Worm (Caenorhabditis elegans) whole organism, early embryonic: ENCODE data around the gene K09F6.7.

Experiments used
- B0310.2 ChIP-seq: sonication (generic microtip); optimal IDR thresholded peaks from 2 replicates; lab custom pipeline; 2016; ENCODE audit warnings: mild to moderate bottlenecking, missing genetic modification characterization, missing compliant biosample characterization
- F13C5.2 ChIP-seq: sonication (generic microtip); optimal IDR thresholded peaks from 2 replicates; lab custom pipeline; 2017; ENCODE audit warnings: mild to moderate bottlenecking, missing genetic modification characterization, inconsistent platforms, missing compliant biosample characterization
- aly-1 ChIP-seq: sonication (generic microtip); optimal IDR thresholded peaks from 2 replicates; lab custom pipeline; 2016; ENCODE audit warnings: missing genetic modification characterization, missing compliant biosample characterization
- ama-1 ChIP-seq: fragments of 150-350 bp; optimal IDR thresholded peaks from 2 replicates; lab custom pipeline; 2014
- ceh-13 ChIP-seq: fragments of 200-800 bp; sonication (Bioruptor generic); optimal IDR thresholded peaks from 2 replicates; lab custom pipeline; 2018; ENCODE audit warnings: mild to moderate bottlenecking, missing genetic modification characterization, missing compliant biosample characterization
- ceh-36 ChIP-seq: sonication (generic microtip); optimal IDR thresholded peaks from 2 replicates; lab custom pipeline; 2016; ENCODE audit warnings: missing genetic modification characterization, inconsistent platforms, missing compliant biosample characterization
- ets-7 ChIP-seq: sonication (generic microtip); optimal IDR thresholded peaks from 2 replicates; lab custom pipeline; 2016; ENCODE audit warnings: missing genotype, missing genetic modification characterization, missing compliant biosample characterization
- flt-1 ChIP-seq: fragments of 200-800 bp; sonication (Bioruptor generic); IDR thresholded peaks from 2 replicates; pipeline ENCODE4 v1.3.6; 2022; ENCODE audit warnings: missing genetic modification characterization, missing compliant biosample characterization
- hmbx-1 ChIP-seq: sonication (generic microtip); optimal IDR thresholded peaks from 2 replicates; lab custom pipeline; 2016; ENCODE audit warnings: mild to moderate bottlenecking, missing genetic modification characterization, missing compliant biosample characterization
- hmg-4 ChIP-seq: fragments of 200-800 bp; sonication (Bioruptor generic); optimal IDR thresholded peaks from 2 replicates; lab custom pipeline; 2018; ENCODE audit warnings: mild to moderate bottlenecking, missing genetic modification characterization, missing compliant biosample characterization
- hnd-1 ChIP-seq: sonication (generic microtip); optimal IDR thresholded peaks from 2 replicates; lab custom pipeline; 2016; ENCODE audit warnings: missing genetic modification characterization, missing compliant biosample characterization
- pes-1 ChIP-seq: fragments of 200-800 bp; sonication (Bioruptor generic); IDR thresholded peaks from 2 replicates; pipeline ENCODE4 v1.3.6; 2022; ENCODE audit warnings: missing genetic modification reagents, missing genetic modification characterization, missing compliant biosample characterization
- scrt-1 ChIP-seq: fragments of 200-800 bp; sonication (Bioruptor generic); IDR thresholded peaks from 2 replicates; pipeline ENCODE4 v1.3.6; 2022; ENCODE audit warnings: missing genetic modification characterization, missing compliant biosample characterization
- sea-1 ChIP-seq: fragments of 200-800 bp; sonication (Bioruptor generic); conservative IDR thresholded peaks from 2 replicates; pipeline ENCODE4 v1.3.6; 2022; ENCODE audit warnings: missing genetic modification characterization, missing compliant biosample characterization
- tbx-11 ChIP-seq: fragments of 200-800 bp; sonication (Bioruptor generic); IDR thresholded peaks from 2 replicates; pipeline ENCODE4 v1.3.6; 2022; ENCODE audit warnings: missing genetic modification characterization, missing compliant biosample characterization
- tbx-37 ChIP-seq: fragments of 200-800 bp; sonication (Bioruptor generic); conservative IDR thresholded peaks from 2 replicates; pipeline ENCODE4 v1.3.6; 2022; ENCODE audit warnings: missing genetic modification reagents, missing genetic modification characterization, missing compliant biosample characterization
- tra-4 ChIP-seq: sonication (generic microtip); optimal IDR thresholded peaks from 2 replicates; lab custom pipeline; 2017; ENCODE audit warnings: missing genetic modification characterization, missing compliant biosample characterization

Gene K09F6.7

DNA sequence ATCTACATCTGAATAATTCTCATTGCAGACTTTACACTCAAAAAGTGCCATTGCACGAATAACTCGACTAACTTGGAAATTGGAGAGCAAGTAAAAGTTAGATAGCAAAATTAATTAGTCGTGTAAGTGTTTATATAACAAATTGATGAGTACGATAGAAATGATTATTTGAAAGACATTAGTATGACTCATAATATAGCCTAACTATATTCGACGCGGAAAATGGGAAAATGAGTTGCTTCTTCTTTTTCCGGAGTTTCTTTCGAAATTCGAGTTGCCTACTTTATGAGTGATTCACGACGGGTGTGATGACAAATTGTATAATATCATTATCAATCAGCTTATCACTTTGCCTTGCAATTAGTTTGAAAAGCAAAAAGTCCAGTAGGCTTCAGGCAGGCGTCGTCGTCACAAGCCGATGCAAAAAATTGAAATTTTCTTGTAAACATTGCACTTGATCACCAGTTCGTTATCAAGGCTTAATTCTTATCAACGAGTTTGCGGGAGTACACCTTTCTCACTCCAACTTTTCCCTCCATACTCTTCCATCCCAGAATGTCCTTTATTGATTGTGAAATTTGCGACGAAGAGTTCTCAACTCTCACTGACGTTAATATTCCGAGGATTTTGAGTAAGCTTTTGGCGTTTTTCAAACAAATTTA lies 31.1 kb upstream of the K09F6.7 start, which contains the start of the genes ZK1240.6 and ZK1240.2:
Gene ZK1240.6 (minus strand): TSS at position 51 of the 662 bp plus-strand sequence.
Gene ZK1240.2 (plus strand): TSS at position 520 of the 662 bp plus-strand sequence.
- TF ChIP-seq ets-7, result no peak
- TF ChIP-seq B0310.2, result no peak
- TF ChIP-seq flt-1 (GFP tag; lab: Robert Waterston, UW), result no peak

DNA sequence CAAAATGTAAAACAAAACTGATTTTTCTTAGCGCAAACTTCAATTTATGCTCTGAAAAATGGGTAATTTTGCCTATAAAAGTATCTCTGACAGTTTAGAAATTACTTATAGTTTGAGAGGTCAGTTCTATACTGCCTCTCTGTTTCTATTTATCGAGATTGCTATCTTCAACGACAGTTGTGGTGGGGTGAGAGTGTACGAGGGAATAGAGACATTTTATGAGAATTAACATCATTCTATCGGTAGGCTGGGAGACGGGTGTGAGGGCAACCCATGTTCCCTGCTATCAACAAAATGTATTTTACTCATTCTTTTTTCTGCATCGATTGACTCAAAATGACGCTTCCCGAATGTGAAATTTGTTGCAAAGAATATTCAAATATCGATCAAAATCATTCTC lies 28.2 kb upstream of the K09F6.7 start, which contains the start of gene ZK1240.3:
Gene ZK1240.3 (plus strand): TSS at position 238 of the 400 bp plus-strand sequence.
- TF ChIP-seq tbx-11 (GFP tag; lab: Robert Waterston, UW) (no peak), B0310.2 (no peak), hmbx-1 (tag; lab: Kevin White, UChicago) (no peak), tra-4 (tag; lab: Kevin White, UChicago) (no peak), ama-1 (no peak)

DNA sequence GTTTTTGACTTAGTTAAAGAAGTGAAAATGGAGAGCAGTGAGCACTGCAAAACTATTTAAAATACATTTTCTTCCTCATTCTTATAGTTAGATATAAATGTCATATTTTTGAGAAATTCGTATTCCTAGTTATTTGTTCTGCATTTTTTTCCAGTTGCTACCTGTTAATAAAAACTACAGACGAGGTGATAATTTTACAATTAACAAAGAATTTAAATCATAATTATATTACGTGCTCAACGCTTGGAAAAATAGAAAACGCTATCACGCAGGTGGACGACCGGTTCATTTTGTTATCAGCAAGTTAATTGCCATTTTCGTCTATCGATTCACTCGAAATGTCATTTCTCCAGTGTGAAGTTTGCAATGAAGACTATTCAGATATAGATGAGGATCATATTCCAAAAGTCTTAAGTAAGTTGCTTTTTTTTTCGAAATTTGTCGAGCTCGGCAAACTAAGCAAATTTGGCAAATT lies 26.0 kb upstream of the K09F6.7 start, which contains the start of the genes ZK1240.5 and ZK1240.9:
Gene ZK1240.5 (minus strand): TSS at position 51 of the 475 bp plus-strand sequence.
Gene ZK1240.9 (plus strand): TSS at position 307 of the 475 bp plus-strand sequence.
- TF ChIP-seq hnd-1, result no peak
- TF ChIP-seq F13C5.2, result no peak
- TF ChIP-seq ceh-13 (GFP tag; lab: Kevin White, UChicago), result no peak
- no peak for TF ChIP-seq tbx-37

DNA sequence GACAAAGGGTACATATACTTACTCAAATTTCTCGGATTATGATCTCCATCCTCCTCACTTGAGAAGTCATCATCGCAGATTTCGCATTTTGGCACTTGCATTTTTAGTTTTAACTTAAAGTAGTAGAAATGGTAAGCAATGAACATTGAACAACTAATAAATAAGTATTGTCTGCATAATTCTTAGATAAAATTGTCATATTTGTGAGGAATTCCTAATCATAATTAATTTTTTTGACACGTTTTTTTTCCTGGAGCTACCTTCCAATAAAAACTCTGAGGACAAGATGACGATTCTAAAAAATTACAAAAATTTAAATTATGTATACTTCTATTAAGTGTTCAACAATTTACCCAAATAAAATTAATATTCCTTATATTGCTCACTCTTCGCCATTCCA lies 20.8 kb upstream of the K09F6.7 start, which contains the start of the genes trim-21 and B0281.1:
Gene trim-21 (minus strand): TSS at position 101 of the 400 bp plus-strand sequence.
Gene B0281.1 (plus strand): TSS at position 321 of the 400 bp plus-strand sequence.
- TF ChIP-seq ets-7 (no peak), aly-1 (no peak), ama-1 (no peak), tbx-37 (no peak), scrt-1 (no peak), ceh-36 (tag; lab: Kevin White, UChicago) (no peak), hmg-4 (GFP tag; lab: Kevin White, UChicago) (no peak), B0310.2 (no peak), flt-1 (GFP tag; lab: Robert Waterston, UW) (no peak), sea-1 (GFP tag; lab: Robert Waterston, UW) (no peak), hmbx-1 (tag; lab: Kevin White, UChicago) (no peak), pes-1 (GFP tag; lab: Robert Waterston, UW) (no peak), tbx-11 (GFP tag; lab: Robert Waterston, UW) (no peak), ceh-13 (GFP tag; lab: Kevin White, UChicago) (no peak), hnd-1 (no peak), F13C5.2 (no peak), tra-4 (tag; lab: Kevin White, UChicago) (no peak)

DNA sequence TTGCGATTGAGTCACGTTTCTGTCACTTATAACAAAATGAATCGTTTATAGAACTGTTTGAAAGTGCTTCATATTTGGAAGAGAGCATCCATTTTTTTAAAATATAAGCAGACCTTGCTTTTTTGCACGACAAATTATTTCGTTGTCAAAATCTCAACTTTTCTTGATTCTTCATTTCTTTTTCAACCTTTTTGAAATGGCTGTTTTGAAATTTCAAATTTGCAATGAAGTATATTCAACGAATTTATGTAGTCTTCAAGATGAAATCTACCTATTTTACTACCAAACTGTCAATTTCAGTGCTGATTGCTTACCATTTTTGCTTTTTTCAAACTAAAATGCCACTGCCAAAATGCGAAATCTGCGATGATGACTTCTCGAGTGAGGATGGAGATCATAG lies 14.8 kb upstream of the K09F6.7 start, which contains the start of gene B0281.3:
Gene B0281.3 (plus strand): TSS at position 301 of the 400 bp plus-strand sequence.
- TF ChIP-seq ets-7 (no peak), scrt-1 (no peak), tra-4 (tag; lab: Kevin White, UChicago) (no peak), B0310.2 (no peak), hmg-4 (GFP tag; lab: Kevin White, UChicago) (no peak), pes-1 (GFP tag; lab: Robert Waterston, UW) (no peak), tbx-11 (GFP tag; lab: Robert Waterston, UW) (no peak), ceh-36 (tag; lab: Kevin White, UChicago) (no peak), ceh-13 (GFP tag; lab: Kevin White, UChicago) (no peak), aly-1 (no peak), ama-1 (no peak), tbx-37 (no peak), sea-1 (GFP tag; lab: Robert Waterston, UW) (no peak), hmbx-1 (tag; lab: Kevin White, UChicago) (no peak), flt-1 (GFP tag; lab: Robert Waterston, UW) (no peak), F13C5.2 (no peak), hnd-1 (no peak)

DNA sequence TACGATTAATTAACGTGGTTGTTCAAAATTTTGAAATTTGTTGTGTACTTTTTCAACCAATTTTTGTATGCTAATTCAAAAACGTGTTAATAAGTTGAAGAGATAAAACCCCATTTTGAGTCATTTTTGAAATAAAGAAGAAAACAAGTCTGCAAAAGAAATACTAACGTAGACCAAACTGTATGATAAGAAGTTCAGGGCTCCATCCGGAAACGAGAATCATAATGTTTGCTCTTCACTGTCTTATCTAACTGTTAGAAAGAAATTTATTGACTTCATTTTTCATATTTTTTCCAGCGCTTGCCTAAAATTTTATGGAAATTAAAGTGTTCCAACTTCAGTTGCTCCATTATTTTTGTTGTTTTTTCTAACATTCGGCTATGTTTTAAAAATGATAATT lies 13.6 kb upstream of the K09F6.7 start:
- TF ChIP-seq ama-1 (no peak), hnd-1 (no peak), pes-1 (GFP tag; lab: Robert Waterston, UW) (no peak), sea-1 (GFP tag; lab: Robert Waterston, UW) (no peak)

DNA sequence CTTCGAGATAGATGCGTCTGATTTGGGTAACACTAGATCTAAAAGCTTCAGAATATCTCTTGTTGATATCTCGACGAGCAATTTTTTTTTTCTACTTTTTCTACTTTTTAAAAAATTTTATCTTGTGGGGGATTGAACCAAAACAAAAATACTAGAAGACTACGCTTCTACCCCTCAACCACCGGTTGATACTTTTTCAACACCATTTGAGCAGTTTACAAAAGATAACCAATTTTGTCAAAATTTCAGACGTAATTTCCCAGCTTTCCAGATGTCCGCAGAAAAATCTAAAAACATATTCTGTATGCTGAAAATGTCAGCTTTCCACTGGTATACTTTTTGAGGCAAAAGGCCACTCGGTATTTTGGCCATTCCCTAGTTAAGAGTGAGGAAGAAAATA lies 12.6 kb upstream of the K09F6.7 start:
- TF ChIP-seq ama-1 (no peak), pes-1 (GFP tag; lab: Robert Waterston, UW) (no peak), ets-7 (no peak), aly-1 (no peak), hnd-1 (no peak), B0310.2 (no peak), F13C5.2 (no peak), hmg-4 (GFP tag; lab: Kevin White, UChicago) (no peak), ceh-36 (tag; lab: Kevin White, UChicago) (no peak), tbx-37 (no peak), sea-1 (GFP tag; lab: Robert Waterston, UW) (no peak), tbx-11 (GFP tag; lab: Robert Waterston, UW) (no peak)

DNA sequence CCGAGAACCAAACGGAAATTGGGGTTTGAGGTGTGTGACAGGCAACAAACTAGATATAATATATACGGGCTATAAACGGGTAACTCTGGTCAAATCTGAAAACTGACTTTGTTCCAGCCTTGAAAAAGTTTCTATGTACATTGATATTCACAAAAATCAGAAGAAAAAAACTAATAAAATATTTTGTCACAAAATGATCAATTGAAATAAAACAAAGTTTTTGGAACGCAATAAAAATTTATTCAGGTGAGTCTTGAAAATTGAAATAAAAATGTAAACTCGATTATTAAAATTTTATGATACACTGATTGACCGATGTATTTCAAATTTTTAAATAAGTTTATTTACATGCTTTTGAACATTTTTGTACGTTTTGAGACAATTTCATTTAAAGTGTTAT lies 10.4 kb upstream of the K09F6.7 start, which contains the start of gene B0281.6:
Gene B0281.6 (minus strand): TSS at position 101 of the 400 bp plus-strand sequence.
- TF ChIP-seq ceh-13 (GFP tag; lab: Kevin White, UChicago), result no peak
- no peak for TF ChIP-seq B0310.2
- no peak for TF ChIP-seq aly-1
- TF ChIP-seq hmg-4 (GFP tag; lab: Kevin White, UChicago), result no peak
- TF ChIP-seq hmbx-1 (tag; lab: Kevin White, UChicago), result no peak
- no peak for TF ChIP-seq ama-1
